Worm (Caenorhabditis elegans) whole organism, late embryonic: Measurements from ENCODE around the gene ztf-17.

Experiments used
- F13H6.1 ChIP-seq: sonication (generic microtip); optimal IDR thresholded peaks from 2 replicates; lab custom pipeline; 2016; ENCODE audit warnings: missing genetic modification characterization, missing compliant biosample characterization
- ama-1 ChIP-seq: fragments of 150-350 bp; optimal IDR thresholded peaks from 2 replicates; lab custom pipeline; 2014
- ceh-34 ChIP-seq: sonication (generic microtip); optimal IDR thresholded peaks from 2 replicates; lab custom pipeline; 2016; ENCODE audit warnings: mild to moderate bottlenecking, missing genetic modification characterization, missing compliant biosample characterization
- dmd-4 ChIP-seq: sonication (generic microtip); optimal IDR thresholded peaks from 2 replicates; lab custom pipeline; 2016; ENCODE audit warnings: borderline replicate concordance, missing genetic modification characterization, missing compliant biosample characterization
- dve-1 ChIP-seq: sonication (generic microtip); optimal IDR thresholded peaks from 2 replicates; lab custom pipeline; 2017; ENCODE audit warnings: antibody characterized with exemption, mild to moderate bottlenecking, missing genetic modification characterization, missing compliant biosample characterization
- elt-4 ChIP-seq: sonication (generic microtip); optimal IDR thresholded peaks from 2 replicates; lab custom pipeline; 2016; ENCODE audit warnings: missing genetic modification characterization, missing compliant biosample characterization
- mec-3 ChIP-seq: sonication (generic microtip); optimal IDR thresholded peaks from 2 replicates; lab custom pipeline; 2016; ENCODE audit warnings: borderline replicate concordance, missing genetic modification characterization, missing compliant biosample characterization
- nfya-1 ChIP-seq: sonication (generic microtip); optimal IDR thresholded peaks from 2 replicates; lab custom pipeline; 2017; ENCODE audit warnings: missing genetic modification characterization, mild to moderate bottlenecking, missing compliant biosample characterization, antibody characterized with exemption, moderate library complexity
- pha-2 ChIP-seq: sonication (generic microtip); optimal IDR thresholded peaks from 2 replicates; lab custom pipeline; 2017; ENCODE audit warnings: mild to moderate bottlenecking, missing genetic modification characterization, missing compliant biosample characterization
- pqm-1 ChIP-seq: sonication (generic microtip); optimal IDR thresholded peaks from 2 replicates; lab custom pipeline; 2016; ENCODE audit warnings: missing genetic modification characterization, missing compliant biosample characterization
- pros-1 ChIP-seq: fragments of 150-350 bp; optimal IDR thresholded peaks from 2 replicates; lab custom pipeline; 2014; ENCODE audit warnings: missing biosample characterization, missing genetic modification reagents, missing genetic modification characterization
- syd-9 ChIP-seq: sonication (generic microtip); optimal IDR thresholded peaks from 2 replicates; lab custom pipeline; 2016; ENCODE audit warnings: mild to moderate bottlenecking, missing genetic modification characterization, moderate library complexity, missing compliant biosample characterization
- tbx-7 ChIP-seq: sonication (generic microtip); optimal IDR thresholded peaks from 2 replicates; lab custom pipeline; 2016; ENCODE audit warnings: missing genotype, missing genetic modification characterization, missing compliant biosample characterization

ce11 chrII:7853679-7854078 lies 16.3 kb downstream of the ztf-17 start, which contains the start of gene T09A5.5:
- TF ChIP-seq ama-1 (lab: Kevin White, UChicago) (no peak), pqm-1 (tag; lab: Kevin White, UChicago) (no peak), nfya-1 (tag; lab: Kevin White, UChicago) (no peak), dmd-4 (no peak), elt-4 (tag; lab: Kevin White, UChicago) (no peak), pros-1 (tag; lab: Kevin White, UChicago) (no peak), F13H6.1 (tag; lab: Kevin White, UChicago) (no peak), pha-2 (no peak), tbx-7 (tag; lab: Kevin White, UChicago) (no peak), syd-9 (tag; lab: Kevin White, UChicago) (no peak), mec-3 (tag; lab: Kevin White, UChicago) (no peak), dve-1 (tag; lab: Kevin White, UChicago) (no peak), ceh-34 (tag; lab: Kevin White, UChicago) (no peak)
